Worm (Caenorhabditis elegans) whole organism, midembryonic: ENCODE results near the gene str-151.

Experiments used
- T22C8.4 ChIP-seq: fragments of 200-800 bp; sonication (Bioruptor generic); IDR thresholded peaks from 2 replicates; pipeline ENCODE4 v1.3.6; 2022; ENCODE audit warnings: missing genetic modification characterization, missing compliant biosample characterization
- cog-1 ChIP-seq: sonication (generic microtip); optimal IDR thresholded peaks from 2 replicates; lab custom pipeline; 2016; ENCODE audit warnings: missing genetic modification characterization, missing compliant biosample characterization
- flt-1 ChIP-seq: fragments of 200-800 bp; sonication (Bioruptor generic); IDR thresholded peaks from 2 replicates; pipeline ENCODE4 v1.3.6; 2022; ENCODE audit warnings: missing genetic modification characterization, missing compliant biosample characterization
- klf-2 ChIP-seq: fragments of 200-800 bp; sonication (Bioruptor generic); conservative IDR thresholded peaks from 2 replicates; pipeline ENCODE4 v1.3.6; 2022; ENCODE audit warnings: missing genetic modification reagents, missing genetic modification characterization, missing compliant biosample characterization
- tab-1 ChIP-seq: fragments of 200-800 bp; sonication (Bioruptor generic); IDR thresholded peaks from 2 replicates; pipeline ENCODE4 v1.3.6; 2022; ENCODE audit warnings: missing genetic modification characterization, missing compliant biosample characterization
- ztf-23 ChIP-seq: fragments of 200-800 bp; sonication (Bioruptor generic); IDR thresholded peaks from 2 replicates; pipeline ENCODE4 v1.3.6; 2022; ENCODE audit warnings: missing genetic modification reagents, missing genetic modification characterization, missing compliant biosample characterization
- ztf-29 ChIP-seq: fragments of 200-800 bp; sonication (Bioruptor generic); IDR thresholded peaks from 2 replicates; pipeline ENCODE4 v1.3.6; 2022; ENCODE audit warnings: missing genetic modification reagents, missing genetic modification characterization, missing compliant biosample characterization

ce11 chrV:16539666-16540065 lies 36.3 kb upstream of the str-151 start:
- no peak for TF ChIP-seq T22C8.4 (GFP tag; lab: Robert Waterston, UW)
- TF ChIP-seq flt-1, result no peak
- no peak for TF ChIP-seq tab-1 (GFP tag; lab: Robert Waterston, UW)
- no peak for TF ChIP-seq ztf-29
- no peak for TF ChIP-seq ztf-23 (GFP tag; lab: Robert Waterston, UW)
- no peak for TF ChIP-seq cog-1
- TF ChIP-seq klf-2 (GFP tag; lab: Robert Waterston, UW), result no peak
